Fruit fly (Drosophila melanogaster) ovary, adult (tissue): ENCODE data around the gene CG11037.

Experiments used
- CG17801 ChIP-seq: fragments of 200-800 bp; optimal IDR thresholded peaks from 2 replicates; lab custom pipeline; 2019; ENCODE audit warnings: missing biosample characterization, mild to moderate bottlenecking, missing genetic modification characterization, moderate library complexity; ENCODE audit not compliant: partially characterized antibody

Gene CG11037

DNA sequence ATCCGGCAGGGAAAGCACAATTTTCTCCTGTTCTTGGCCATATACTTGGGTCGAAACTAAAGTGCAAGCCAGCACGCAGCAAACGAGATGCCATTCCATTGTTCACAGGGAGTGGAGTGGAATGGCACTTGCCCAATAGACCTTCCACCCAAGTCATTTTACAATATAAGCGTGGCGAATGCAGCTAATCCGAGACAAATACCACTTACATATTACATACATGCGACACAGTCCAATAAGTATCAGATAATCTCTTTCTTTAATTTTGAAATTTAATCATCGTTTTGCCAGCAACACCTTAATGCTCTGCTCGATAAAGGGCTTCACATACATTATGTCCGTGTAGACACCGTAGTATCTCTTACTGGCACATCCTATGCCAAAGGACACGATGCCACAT lies at the start of gene CG11037:
Gene CG11037 (minus strand): TSS at position 101 of the 400 bp plus-strand sequence.
- TF ChIP-seq CG17801 (GFP tag; lab: Kevin White, UChicago), result no peak

DNA sequence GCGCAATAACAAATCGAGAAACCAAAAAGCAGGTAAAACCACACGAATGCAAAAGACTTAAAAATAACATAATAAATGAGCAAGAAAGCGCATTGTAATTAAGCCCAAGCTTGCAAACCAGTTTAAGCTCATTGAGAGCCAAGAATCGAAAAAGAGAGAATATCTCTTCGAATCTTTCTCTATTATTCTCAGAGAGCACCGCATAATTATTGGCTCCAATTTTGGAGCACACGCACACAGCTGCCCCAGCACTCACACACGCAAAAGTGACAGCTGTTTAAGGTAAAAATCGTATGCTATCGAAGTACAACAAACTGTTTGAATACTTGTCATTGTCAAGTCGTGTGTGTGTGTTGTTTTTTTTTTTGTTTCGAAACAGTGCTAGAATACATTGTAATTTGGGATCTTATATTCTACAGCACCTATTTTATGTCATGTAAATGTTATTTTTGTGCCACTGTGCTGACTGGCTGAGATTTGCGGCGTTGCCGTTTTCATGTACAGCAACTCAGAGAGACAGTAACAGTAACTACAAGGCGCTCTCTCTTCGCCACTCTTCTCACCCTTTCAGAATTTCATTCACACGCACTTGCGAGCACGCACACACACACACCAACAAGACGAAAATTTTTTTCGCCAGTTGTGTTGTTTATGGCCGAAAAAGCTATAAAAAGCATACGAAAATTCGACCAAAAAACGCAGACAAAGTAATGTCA lies 48.4 kb upstream of the CG11037 start:
- TF ChIP-seq CG17801 (GFP tag; lab: Kevin White, UChicago), result no peak

DNA sequence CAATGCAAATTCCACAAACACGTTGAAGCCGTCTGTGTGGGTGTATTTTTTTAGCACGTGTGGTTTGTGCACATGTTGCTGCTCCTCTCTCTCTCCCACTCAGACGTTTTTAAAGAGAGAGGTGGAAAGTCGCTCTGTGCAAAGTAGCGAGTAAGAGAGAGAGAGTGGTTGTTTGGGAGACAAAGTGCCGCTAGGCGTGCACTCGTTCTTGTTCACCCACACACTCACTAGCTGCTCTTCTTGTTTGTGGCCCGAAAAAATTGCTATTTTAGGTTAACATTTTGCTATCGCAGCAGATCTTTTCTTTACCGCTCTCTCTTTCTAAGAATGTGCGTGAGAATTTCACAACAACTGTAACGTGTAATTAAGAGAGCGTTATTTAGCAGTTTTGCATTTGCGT lies 47.7 kb upstream of the CG11037 start:
- no peak for TF ChIP-seq CG17801 (GFP tag; lab: Kevin White, UChicago)

DNA sequence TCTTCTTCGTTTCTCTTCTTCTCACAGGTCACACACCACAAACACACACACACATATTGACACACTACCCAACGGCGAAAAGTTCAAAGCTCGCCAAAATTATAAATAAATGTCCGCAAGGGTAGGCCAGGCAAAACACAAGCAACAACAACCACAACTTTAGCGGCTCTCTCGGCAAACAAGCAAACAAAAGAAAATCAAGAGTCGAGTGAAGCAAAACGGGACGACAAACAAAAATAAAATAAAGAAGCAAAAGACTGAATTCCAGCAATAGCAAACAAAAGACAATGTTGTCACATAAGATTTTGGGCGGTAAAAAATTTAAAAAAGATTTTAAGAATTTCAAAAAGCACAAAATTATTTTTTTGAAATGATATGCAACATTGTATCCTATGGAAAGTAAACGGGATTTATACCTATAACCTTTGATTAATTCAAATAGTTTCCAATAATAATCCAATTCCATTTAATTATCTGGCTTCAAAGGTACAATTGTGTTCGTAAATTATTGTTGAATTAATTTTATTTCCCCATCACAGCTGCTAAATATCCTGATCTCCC lies 47.1 kb upstream of the CG11037 start:
- TF ChIP-seq CG17801 (GFP tag; lab: Kevin White, UChicago), result no peak

DNA sequence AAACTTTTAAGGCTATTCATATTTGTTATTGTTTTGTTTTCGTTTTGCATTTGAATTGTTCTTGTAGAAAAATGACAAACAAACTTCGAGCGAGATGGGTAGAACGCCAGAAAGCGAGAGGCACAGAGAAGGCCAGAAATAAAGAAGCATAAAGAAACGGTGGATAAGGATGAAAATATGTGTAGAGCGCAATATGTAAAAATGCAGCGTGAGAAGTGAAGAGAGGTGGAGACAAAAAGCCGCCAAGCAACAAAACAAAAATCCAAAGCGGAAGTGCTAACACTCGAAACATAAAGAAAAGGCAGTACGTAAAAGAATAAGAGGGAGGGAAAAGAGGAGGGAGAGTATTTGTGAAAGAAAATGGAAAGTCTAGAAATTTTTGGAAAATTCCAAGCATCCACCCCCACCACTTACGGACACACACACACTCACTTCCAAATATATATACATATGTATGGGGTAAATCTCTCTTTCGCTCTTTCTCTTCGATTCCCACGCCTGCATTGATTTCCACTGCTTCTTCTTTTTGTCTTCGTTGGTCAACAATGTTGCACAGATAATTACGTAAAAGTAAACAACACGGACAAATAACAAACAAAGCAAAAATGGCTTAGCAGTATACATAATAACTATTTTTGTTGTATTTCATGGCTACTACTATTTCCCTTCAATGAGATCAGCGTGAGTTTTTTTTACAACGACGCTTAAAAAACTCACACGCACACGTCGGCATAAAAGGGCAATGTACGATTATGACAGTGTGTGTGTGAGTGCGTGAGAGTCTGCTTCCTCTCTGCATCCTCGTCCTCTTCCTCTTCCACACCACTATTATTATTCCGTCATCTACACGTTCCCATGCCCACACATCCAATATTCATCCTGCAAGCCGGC lies 46.4 kb upstream of the CG11037 start:
- TF ChIP-seq CG17801 (GFP tag; lab: Kevin White, UChicago), result no peak

DNA sequence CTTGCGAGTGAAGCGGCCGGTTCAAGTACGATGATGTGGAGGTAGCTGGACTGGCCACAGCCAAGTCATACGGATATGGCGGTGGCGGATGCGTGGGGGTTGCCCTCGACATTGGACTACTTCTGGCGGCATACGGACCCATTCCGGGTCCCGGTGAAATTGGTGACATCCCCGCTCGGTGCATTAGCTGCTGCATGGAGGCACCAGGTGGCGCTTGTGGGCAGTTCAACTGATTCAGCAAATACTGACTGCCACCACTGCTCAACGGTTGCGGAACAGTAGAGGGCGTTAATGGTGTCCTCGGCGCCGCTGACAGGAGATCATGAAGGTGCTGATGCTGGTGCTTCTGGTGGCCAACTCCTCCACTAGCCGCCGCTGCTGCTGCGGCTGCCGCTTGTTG lies 38.5 kb upstream of the CG11037 start:
- no peak for TF ChIP-seq CG17801 (GFP tag; lab: Kevin White, UChicago)

DNA sequence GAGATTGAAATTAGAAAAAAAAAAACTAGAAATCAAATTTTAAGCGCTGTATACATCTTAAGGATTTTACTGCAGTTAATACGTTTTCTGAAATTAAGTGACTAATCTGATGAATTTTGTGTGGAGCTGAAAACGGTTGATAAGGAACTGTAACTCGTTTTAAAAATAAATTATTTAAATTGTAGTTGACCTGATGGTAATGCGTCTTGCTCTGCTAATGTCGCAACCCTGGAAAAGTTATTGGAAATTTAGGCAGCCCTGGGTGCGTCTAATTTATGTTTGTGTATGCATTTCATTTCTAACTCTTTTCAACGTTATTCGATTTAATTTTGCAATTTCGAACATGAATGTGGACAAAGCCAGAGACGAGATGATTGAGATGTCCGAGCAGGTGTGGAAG lies 30.2 kb upstream of the CG11037 start, which contains the start of gene CG12984:
Gene CG12984 (plus strand): TSS at position 301 of the 400 bp plus-strand sequence.
- TF ChIP-seq CG17801 (GFP tag; lab: Kevin White, UChicago), result no peak

DNA sequence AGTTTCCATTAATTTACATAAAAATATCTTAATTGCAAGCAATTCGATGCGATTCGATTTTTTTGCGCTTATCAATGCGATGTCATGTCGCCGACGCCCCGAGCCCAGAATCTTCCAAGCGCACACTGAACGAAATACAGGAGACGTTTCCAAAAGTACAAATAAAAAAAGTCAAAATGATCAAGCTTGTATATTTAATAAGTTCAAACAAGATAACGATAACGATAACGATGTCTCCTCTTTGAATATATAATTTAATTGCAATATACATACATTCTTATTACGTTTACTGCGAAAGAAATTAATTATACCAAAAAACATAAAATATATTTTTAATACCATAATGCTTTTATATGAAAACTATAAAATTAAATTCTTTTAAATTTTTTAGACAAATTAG lies 29.0 kb upstream of the CG11037 start:
- no peak for TF ChIP-seq CG17801 (GFP tag; lab: Kevin White, UChicago)

DNA sequence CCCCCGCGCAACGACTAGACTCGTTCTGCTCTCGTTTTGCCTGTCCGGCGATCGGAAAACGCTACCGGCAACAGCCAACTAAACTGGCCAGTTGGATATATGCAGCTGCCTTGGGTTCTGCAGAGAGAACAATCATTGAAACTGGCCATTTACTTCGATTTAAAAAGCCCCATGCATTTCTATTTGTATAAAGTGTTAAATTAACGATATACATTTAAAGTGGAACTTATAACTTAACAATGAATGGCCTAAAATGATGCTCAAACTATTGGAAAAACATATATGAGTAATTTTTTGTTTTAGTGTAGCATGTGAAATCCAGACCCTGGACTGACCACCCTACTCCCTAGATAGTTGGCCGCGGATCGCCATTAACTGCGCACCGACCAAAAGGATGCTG lies 27.7 kb upstream of the CG11037 start:
- no peak for TF ChIP-seq CG17801 (GFP tag; lab: Kevin White, UChicago)

DNA sequence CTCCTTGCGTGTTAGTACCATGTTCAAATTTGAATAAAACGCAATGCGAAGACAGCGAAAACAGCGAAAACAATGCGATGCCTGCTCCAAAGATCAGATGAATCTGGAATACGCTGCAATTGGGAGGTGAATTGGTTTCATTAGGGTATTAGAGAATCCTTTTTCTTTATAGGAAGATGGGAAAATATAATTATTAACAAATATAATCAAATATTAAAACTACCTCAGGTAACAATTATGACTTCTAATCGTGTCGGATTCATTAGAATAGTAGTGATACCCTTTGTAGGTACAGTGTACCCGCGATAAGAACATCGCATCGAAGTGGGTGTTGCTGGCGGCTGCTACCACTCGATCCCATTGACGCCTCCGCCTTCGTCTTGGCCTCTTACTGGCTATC lies 26.7 kb upstream of the CG11037 start:
- TF ChIP-seq CG17801 (GFP tag; lab: Kevin White, UChicago), result no peak

DNA sequence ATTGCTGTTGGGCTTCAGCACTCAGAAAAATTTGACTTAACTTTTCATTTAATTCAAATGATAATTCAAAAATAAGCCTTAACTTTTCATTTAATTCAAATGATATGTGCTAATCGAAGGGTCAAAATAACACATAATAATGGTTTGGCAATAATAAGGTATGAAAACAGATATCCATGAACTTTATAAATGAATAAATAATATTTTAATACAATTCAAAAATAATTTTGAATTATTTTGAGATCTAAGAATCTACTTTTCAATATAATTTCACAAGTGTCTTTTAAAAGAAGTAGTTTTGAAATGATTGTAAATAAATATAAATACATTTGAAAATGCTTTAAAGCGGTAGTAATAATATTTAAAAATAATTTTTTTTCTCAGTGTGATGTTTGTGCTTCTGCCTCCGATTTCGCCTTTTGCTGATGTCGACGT lies 25.8 kb upstream of the CG11037 start:
- TF ChIP-seq CG17801 (GFP tag; lab: Kevin White, UChicago), result no peak

DNA sequence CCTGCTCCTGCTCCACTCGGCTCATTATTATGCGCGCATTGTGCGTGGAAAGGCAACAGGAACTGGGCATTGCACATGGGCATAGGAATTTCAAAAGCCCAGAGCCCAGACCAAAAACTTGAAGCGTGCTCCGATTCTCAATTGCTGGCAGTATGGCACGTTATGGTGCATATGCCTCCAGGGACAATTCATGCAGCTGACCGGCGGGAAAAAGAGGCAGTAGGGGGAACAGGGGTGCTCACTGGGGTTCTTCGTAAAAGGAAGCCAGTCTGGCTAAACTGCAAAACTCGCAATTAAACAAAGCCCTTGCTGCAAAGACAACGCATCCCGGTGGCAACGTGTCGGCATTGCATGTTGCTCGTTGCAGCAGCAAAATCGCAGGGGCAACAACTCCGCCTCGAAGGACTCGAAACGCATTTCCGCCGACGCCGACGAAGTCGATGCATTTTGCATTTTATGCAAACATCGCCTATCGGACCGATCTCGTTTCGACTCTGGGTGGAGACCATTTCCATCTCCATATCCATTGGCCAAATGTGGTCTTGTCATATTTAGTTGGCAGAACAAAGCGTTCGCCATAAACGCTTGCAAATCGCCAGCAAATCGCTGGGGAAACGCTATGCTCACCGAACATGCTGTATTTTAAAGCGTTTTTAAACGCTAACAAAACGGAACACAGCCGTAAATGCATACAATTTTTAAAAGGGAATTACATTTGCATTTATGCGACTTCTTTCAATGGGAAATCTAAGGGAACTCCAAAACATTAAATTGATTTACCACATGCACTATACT lies 23.4 kb upstream of the CG11037 start:
- TF ChIP-seq CG17801 (GFP tag; lab: Kevin White, UChicago), result no peak

DNA sequence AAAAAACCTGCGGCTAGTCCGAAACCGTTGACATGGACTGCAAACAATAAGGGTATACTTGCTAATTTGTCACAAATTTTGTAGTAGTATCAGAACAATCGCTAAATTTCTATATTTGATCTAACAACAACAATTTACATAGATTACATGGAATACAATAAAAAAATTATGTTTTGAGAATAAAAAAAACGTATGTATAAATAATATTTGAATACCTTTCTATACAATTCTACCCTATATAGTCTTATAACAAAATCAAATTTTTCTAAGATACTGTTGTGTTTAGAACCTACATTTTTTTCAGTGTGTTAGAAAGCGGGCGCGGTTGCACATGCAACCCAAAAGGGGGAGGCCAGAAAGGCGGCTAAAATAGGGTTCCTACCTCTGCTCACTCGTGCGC lies 22.1 kb upstream of the CG11037 start:
- no peak for TF ChIP-seq CG17801 (GFP tag; lab: Kevin White, UChicago)

DNA sequence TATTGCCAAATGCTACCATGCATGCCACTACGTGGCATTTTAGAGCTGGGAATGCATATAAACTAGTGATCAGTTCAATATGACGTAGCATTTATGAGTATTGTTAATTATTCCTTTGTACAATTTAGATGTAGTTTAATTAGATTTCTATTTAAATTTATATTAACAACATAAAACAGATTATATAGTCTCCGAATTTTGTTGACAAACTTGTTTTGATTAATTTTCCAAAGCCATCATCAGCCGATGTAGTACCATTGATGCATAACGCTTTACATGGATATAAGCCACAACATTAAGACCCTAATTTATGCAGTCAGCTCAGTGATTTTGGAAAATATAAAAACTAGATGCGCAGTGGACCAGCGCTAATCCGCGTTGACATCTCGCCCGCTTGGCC lies 21.4 kb upstream of the CG11037 start:
- TF ChIP-seq CG17801 (GFP tag; lab: Kevin White, UChicago), result no peak

DNA sequence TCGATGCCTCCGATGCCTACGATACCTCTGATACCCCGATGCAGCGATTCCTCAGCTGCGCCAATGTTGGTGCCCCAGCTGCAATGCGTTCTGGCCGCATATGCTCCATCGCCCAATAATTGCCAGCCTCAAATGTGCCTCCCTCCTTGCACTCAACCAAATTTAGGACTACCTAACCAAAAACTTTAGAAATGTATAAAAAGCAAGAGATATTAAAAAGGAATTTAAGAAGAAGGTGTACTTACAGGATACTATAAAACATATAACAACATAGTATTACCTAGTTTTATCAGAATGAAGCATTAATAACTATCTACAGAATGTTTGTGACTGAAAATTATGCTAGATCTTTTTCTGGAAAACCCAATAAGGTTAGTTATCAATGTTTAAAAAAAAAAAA lies 20.5 kb upstream of the CG11037 start:
- TF ChIP-seq CG17801 (GFP tag; lab: Kevin White, UChicago), result no peak
